Worm (Caenorhabditis elegans) whole organism, dauer: ENCODE data around the gene gpd-3.

Experiments
- unc-62 ChIP-seq: sonication (generic microtip); optimal IDR thresholded peaks from 2 replicates; lab custom pipeline; 2017; ENCODE audit warnings: missing biosample characterization, missing genetic modification reagents, missing genetic modification characterization

Gene gpd-3

DNA sequence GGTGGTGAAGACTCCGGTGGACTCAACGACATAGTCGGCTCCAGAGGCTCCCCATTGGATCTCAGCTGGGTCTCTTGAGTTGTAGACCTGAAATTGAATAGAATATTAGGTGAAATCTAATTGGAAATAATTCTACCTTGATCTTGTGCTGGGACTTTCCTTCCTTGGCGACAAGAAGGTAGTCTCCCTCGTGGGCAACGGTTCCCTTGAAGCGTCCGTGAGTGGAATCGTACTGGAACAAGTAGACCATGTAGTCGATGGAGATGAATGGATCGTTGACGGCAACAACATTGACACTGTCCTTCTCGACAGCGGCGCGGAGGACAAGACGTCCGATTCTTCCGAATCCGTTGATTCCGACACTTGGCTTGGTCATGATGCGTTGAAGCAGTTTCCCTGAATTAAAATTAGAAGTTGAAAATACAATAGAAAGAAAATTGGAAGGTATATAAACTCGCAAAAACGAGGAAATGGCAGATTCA, at the start of gene gpd-3:
Gene gpd-3, minus strand, starts transcription at position 396 of the 482 bp plus-strand sequence.
- no peak for TF ChIP-seq unc-62 (GFP tag; lab: Kevin White, UChicago)

ce11 chrX:3159542-3159941, 46.4 kb upstream of the gpd-3 start, which contains the start of gene gcc-1:
TSS of gene gcc-1 (plus strand) at chrX:3159940.
- TF ChIP-seq unc-62 (GFP tag; lab: Kevin White, UChicago): no peak

DNA sequence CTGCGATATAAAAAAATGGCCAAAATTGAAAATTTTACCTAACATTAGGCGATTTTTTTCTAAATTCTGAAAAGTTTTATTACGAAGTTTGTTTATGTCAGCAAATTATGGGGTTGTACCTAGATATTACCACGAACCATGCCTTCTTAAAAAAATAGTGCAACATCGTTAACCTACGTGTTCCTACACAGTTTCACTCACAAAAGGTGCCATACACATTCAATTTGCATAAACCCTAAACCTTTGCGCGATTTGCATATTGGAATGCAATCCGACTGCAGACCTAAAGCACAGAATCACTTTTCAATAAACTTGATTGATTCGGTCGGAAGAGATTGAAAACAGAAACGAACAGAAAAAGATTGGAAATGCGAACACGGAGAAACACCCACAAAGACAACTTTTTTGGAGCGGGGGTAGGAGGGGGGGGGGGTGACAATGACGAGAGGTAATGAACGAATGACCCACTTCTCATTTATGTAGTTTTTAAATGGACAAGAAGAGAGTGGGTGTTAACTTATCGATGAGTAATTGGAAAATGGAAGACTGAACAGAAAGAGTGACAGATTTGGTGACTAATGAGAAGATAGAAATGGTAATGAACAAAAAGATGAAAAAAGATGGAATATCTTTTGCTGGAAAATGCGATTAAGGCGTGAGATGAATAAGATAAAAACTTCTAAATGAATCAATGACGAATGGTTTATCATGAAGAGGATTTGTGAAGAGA, 43.1 kb upstream of the gpd-3 start:
- no peak for TF ChIP-seq unc-62 (GFP tag; lab: Kevin White, UChicago)

DNA sequence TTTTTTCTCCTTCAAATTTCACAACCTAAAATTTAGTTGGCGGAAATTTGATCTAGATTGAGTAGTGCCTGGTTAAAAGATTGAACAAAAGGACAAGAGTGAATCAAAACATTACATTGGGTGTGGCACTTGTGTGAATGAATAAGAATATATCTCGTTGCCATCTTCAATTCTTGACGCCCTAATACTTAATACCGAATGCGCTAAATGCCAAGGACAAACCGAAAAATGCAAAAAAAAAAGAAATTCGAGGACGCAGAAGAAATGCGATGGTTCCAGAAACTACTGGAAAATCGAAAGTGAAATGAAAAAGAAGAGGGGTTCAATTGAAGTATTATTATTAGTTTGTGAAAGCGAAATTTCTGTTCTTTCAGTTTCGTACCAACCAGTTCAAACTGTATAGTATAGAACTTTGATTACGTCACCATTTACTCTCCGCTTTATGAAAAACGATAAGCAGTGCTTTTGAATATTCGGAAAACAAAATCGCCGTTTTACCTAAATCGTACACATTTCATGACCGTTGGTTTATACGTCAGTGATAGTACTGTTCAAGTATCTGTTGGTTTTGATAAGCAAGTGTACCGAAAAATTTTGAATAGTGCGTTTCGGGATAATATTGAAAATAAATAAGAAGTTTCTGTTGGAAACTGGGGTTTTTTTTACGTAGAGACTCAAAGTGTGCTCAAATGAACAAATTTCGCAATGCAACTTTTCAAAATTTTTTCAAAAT, 42.1 kb upstream of the gpd-3 start:
- no peak for TF ChIP-seq unc-62 (GFP tag; lab: Kevin White, UChicago)

- no peak for TF ChIP-seq unc-62 (GFP tag; lab: Kevin White, UChicago)
Measured at ce11 chrX:3154562-3154961, 41.4 kb upstream of the gpd-3 start.

DNA sequence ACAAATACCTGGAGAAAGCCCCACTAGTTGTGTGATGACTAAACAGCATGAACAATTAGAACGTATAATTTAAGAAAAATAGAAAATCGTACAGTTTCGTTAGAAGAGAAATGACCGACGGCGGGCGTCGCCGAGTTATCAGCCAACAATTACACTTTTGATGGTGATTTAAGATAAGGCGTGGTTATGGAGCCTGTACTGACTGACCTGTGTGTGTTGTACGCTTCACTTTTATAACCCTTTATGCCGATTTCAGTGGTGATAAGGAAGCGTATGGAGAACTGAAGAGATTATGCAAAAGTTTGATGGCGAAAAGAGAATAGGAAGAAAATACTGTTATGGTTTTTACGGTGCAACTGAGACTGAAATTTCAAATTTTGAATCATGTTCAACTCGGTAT, 40.0 kb upstream of the gpd-3 start:
- TF ChIP-seq unc-62 (GFP tag; lab: Kevin White, UChicago): no peak

ce11 chrX:3152361-3152760, 39.2 kb upstream of the gpd-3 start, which contains the start of gene bbln-1:
TSS of gene bbln-1 (minus strand) at chrX:3152461.
- no peak for TF ChIP-seq unc-62 (GFP tag; lab: Kevin White, UChicago)

DNA sequence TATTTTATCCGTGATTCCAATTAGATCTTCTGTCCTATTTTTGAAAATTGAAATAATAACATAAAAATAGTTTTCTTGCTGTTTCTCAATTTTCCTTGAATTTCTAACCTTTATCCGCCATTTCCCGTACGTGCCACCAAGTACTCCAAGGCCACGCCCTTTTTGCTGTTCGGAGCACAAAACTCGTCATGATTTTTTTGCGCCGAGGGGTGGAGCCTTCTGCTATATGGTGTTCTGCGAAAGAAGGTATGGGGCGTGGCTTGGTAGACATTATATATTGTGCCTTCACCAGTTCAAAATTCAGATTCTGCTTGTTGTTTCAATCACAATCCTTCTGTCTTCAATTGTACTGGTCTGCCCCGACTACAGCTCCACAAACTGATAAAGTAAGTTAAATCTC, 32.1 kb upstream of the gpd-3 start, which contains the start of gene C15C7.4:
Gene C15C7.4, plus strand, starts transcription at position 301 of the 400 bp plus-strand sequence.
- TF ChIP-seq unc-62 (GFP tag; lab: Kevin White, UChicago): no peak

DNA sequence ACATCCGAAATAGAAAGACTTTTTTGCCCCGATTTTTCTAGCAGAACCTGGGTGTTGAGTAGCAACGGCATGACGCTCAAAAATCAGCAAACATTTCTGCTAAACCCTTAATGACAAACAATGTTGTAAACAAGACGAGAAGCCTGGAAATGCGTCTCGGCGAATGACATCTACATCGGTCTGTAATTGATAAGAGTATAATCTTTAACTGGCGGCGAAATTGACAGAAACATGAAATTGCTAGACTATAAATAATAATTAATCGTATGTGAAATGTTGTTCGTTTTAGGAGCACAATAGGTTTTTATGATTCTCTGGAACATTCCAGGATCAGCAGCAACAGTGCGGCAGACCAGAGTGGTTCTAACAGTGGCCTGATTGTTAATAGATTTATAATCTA, 28.6 kb upstream of the gpd-3 start:
- no peak for TF ChIP-seq unc-62 (GFP tag; lab: Kevin White, UChicago)

- no peak for TF ChIP-seq unc-62 (GFP tag; lab: Kevin White, UChicago)
Measured at ce11 chrX:3139516-3140301, 26.6 kb upstream of the gpd-3 start.

DNA sequence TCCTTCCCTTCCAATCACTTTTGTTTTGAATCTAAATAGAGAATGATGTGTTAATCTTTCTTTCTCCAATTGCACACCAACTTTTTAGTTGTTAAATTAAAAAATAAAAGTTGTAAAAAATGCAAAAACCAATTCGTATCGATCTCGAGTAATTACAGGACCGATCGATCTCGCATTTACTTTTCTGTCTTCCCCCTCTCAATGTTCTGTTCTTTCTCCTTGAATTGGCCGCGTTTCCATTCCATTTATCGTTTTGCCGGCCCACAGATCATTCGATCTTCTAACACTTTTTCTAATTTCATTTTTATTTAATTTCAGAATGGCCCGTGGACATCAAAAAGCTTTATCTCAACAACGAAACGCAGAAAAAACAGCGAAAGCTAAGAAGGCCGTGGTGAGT, 22.0 kb upstream of the gpd-3 start, which contains the start of gene K10B3.1:
Gene K10B3.1, plus strand, starts transcription at position 301 of the 400 bp plus-strand sequence.
- no peak for TF ChIP-seq unc-62 (GFP tag; lab: Kevin White, UChicago)

DNA sequence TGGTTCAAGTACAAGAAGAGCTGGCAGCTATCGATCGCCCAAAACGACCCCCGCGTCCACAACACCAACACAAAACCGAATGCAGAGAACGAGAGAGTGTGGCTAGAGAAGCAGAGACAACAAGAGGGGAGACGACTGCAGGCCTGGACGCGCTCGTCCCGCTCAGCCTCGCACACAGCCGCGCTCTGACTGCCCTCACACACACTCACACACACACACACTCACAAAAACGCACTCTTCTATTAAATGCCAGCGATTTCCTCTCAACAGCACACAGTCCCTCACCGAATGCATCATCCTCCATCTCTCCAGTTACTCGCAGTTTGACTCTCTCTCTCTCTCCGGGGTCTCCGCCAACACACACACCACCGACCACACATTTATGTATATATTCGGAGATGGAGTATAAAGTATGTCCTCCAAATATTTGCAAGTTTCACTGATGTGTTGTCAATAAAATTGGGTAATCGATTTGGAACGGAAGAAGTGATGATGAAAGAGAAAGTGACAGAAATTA, 14.5 kb upstream of the gpd-3 start:
- no peak for TF ChIP-seq unc-62 (GFP tag; lab: Kevin White, UChicago)

ce11 chrX:3126979-3127378, 13.8 kb upstream of the gpd-3 start, which contains the start of gene spc-1:
TSS of gene spc-1 (minus strand) at chrX:3127079.
- no peak for TF ChIP-seq unc-62 (GFP tag; lab: Kevin White, UChicago)

DNA sequence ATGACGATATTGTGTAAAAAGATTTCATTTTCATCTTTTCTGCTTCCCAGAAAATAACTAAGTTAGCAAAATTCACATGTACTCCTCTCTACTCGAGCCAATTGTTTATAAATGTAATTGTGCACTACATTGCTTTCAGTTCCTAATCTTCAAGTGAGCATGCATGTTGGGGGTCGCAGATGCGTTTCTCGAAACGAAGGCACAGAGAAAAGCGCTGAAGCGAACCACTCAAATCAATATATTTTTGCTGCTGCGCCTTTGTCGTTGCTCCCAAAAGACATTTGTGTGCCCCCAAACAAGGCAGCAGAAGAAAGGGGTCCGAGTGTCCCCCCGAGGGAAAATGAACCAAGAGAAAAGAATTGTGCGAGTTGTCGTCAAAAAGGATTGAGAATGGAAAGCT, 13.1 kb upstream of the gpd-3 start:
- TF ChIP-seq unc-62 (GFP tag; lab: Kevin White, UChicago): no peak

ce11 chrX:3119606-3120005, 6.5 kb upstream of the gpd-3 start:
- TF ChIP-seq unc-62 (GFP tag; lab: Kevin White, UChicago): no peak
